Worm (Caenorhabditis elegans) whole organism, late embryonic: Measurements from ENCODE around the gene M106.7.

ENCODE experiments used
- F13H6.1 ChIP-seq: sonication (generic microtip); optimal IDR thresholded peaks from 2 replicates; lab custom pipeline; 2016; ENCODE audit warnings: missing genetic modification characterization, missing compliant biosample characterization
- K02D7.2 ChIP-seq: sonication (generic microtip); optimal IDR thresholded peaks from 2 replicates; lab custom pipeline; 2017; ENCODE audit warnings: mild to moderate bottlenecking, missing genetic modification characterization, missing compliant biosample characterization
- ceh-48 ChIP-seq: sonication (generic microtip); optimal IDR thresholded peaks from 2 replicates; lab custom pipeline; 2016; ENCODE audit warnings: missing genetic modification characterization, inconsistent platforms, missing compliant biosample characterization
- ceh-9 ChIP-seq: sonication (generic microtip); optimal IDR thresholded peaks from 2 replicates; lab custom pipeline; 2016; ENCODE audit warnings: mild to moderate bottlenecking, missing genetic modification characterization, inconsistent platforms, missing compliant biosample characterization
- che-1 ChIP-seq: sonication (generic microtip); optimal IDR thresholded peaks from 2 replicates; lab custom pipeline; 2016; ENCODE audit warnings: mild to moderate bottlenecking, missing genetic modification characterization, missing compliant biosample characterization
- fkh-10 ChIP-seq: fragments of 150-350 bp; optimal IDR thresholded peaks from 2 replicates; lab custom pipeline; 2014; ENCODE audit warnings: missing biosample characterization, missing genetic modification reagents, missing genetic modification characterization
- hlh-30 ChIP-seq: sonication (generic microtip); optimal IDR thresholded peaks from 2 replicates; lab custom pipeline; 2017; ENCODE audit warnings: antibody characterized with exemption, missing genetic modification characterization, missing compliant biosample characterization; ENCODE audit not compliant: insufficient read depth
- rnt-1 ChIP-seq: sonication (generic microtip); optimal IDR thresholded peaks from 2 replicates; lab custom pipeline; 2016; ENCODE audit warnings: missing genetic modification characterization, missing compliant biosample characterization
- sox-2 ChIP-seq: fragments of 200-800 bp; sonication (Bioruptor generic); IDR thresholded peaks from 2 replicates; pipeline ENCODE4 v1.3.6; 2022; ENCODE audit warnings: missing genetic modification reagents, missing genetic modification characterization, missing compliant biosample characterization
- tbx-2 ChIP-seq: sonication (generic microtip); optimal IDR thresholded peaks from 2 replicates; lab custom pipeline; 2016; ENCODE audit warnings: missing genetic modification characterization, missing compliant biosample characterization
- ttx-3 ChIP-seq: sonication (generic microtip); optimal IDR thresholded peaks from 2 replicates; lab custom pipeline; 2016; ENCODE audit warnings: missing genetic modification reagents, missing genetic modification characterization, missing compliant biosample characterization

- TF ChIP-seq ceh-48 (tag; lab: Kevin White, UChicago): no peak
- no peak for TF ChIP-seq sox-2 (GFP tag; lab: Robert Waterston, UW)
- TF ChIP-seq rnt-1: no peak
- no peak for TF ChIP-seq F13H6.1 (tag; lab: Kevin White, UChicago)
- no peak for TF ChIP-seq ttx-3
- TF ChIP-seq che-1 (tag; lab: Kevin White, UChicago): no peak
- no peak for TF ChIP-seq fkh-10 (GFP tag; lab: Kevin White, UChicago)
- TF ChIP-seq hlh-30 (tag; lab: Kevin White, UChicago): no peak
- no peak for TF ChIP-seq ceh-9 (tag; lab: Kevin White, UChicago)
- TF ChIP-seq tbx-2: no peak
- TF ChIP-seq K02D7.2 (tag; lab: Kevin White, UChicago): no peak
These were observed 4.9 kb upstream of the M106.7 start for ce11 chrII:10861723-10862486.
